Worm (Caenorhabditis elegans) whole organism, late embryonic: ENCODE results near the gene C08F1.12.
A peak's percentile ranks its signal among the peaks of the same experiment; 100 is the strongest.

Experiments used
- C38D4.7 ChIP-seq: fragments of 200-800 bp; sonication (Bioruptor generic); optimal IDR thresholded peaks from 2 replicates; lab custom pipeline; 2018; ENCODE audit warnings: mild to moderate bottlenecking, missing genetic modification characterization, moderate library complexity, missing compliant biosample characterization
- F13H6.1 ChIP-seq: sonication (generic microtip); optimal IDR thresholded peaks from 2 replicates; lab custom pipeline; 2016; ENCODE audit warnings: missing genetic modification characterization, missing compliant biosample characterization
- T23F11.4 ChIP-seq: fragments of 200-800 bp; sonication (Bioruptor generic); optimal IDR thresholded peaks from 2 replicates; lab custom pipeline; 2018; ENCODE audit warnings: mild to moderate bottlenecking, missing genetic modification characterization, missing compliant biosample characterization
- Y22D7AL.16 ChIP-seq: sonication (generic microtip); optimal IDR thresholded peaks from 2 replicates; lab custom pipeline; 2016; ENCODE audit warnings: missing genetic modification characterization, missing compliant biosample characterization
- ahr-1 ChIP-seq: sonication (generic microtip); optimal IDR thresholded peaks from 2 replicates; lab custom pipeline; 2016; ENCODE audit warnings: missing genetic modification characterization, missing compliant biosample characterization
- ceh-19 ChIP-seq: fragments of 200-800 bp; sonication (Bioruptor generic); optimal IDR thresholded peaks from 2 replicates; lab custom pipeline; 2018; ENCODE audit warnings: mild to moderate bottlenecking, missing genetic modification characterization, missing compliant biosample characterization
- ceh-2 ChIP-seq: sonication (generic microtip); optimal IDR thresholded peaks from 2 replicates; lab custom pipeline; 2016; ENCODE audit warnings: missing genotype, missing genetic modification characterization, missing compliant biosample characterization
- ceh-22 ChIP-seq: sonication (generic microtip); optimal IDR thresholded peaks from 2 replicates; lab custom pipeline; 2017; ENCODE audit warnings: missing biosample characterization, missing genetic modification characterization
- ceh-24 ChIP-seq: sonication (generic microtip); optimal IDR thresholded peaks from 2 replicates; lab custom pipeline; 2016; ENCODE audit warnings: mild to moderate bottlenecking, missing genetic modification characterization, missing compliant biosample characterization
- ceh-30 ChIP-seq: fragments of 150-350 bp; optimal IDR thresholded peaks from 2 replicates; lab custom pipeline; 2014; ENCODE audit warnings: missing biosample characterization, missing genetic modification characterization
- ceh-45 ChIP-seq: fragments of 200-800 bp; sonication (Bioruptor generic); IDR thresholded peaks from 2 replicates; pipeline ENCODE4 v1.3.6; 2022; ENCODE audit warnings: missing genetic modification reagents, missing genetic modification characterization, missing compliant biosample characterization
- ceh-9 ChIP-seq: sonication (generic microtip); optimal IDR thresholded peaks from 2 replicates; lab custom pipeline; 2016; ENCODE audit warnings: mild to moderate bottlenecking, missing genetic modification characterization, inconsistent platforms, missing compliant biosample characterization
- elt-2 ChIP-seq: sonication (generic microtip); optimal IDR thresholded peaks from 2 replicates; lab custom pipeline; 2016; ENCODE audit warnings: missing genetic modification reagents, missing genetic modification characterization, missing compliant biosample characterization
- fkh-6 ChIP-seq: sonication (generic microtip); optimal IDR thresholded peaks from 2 replicates; lab custom pipeline; 2016; ENCODE audit warnings: missing genetic modification characterization, missing compliant biosample characterization
- gmeb-2 ChIP-seq: sonication (generic microtip); optimal IDR thresholded peaks from 2 replicates; lab custom pipeline; 2016; ENCODE audit warnings: missing genetic modification characterization, inconsistent platforms, missing compliant biosample characterization
- hlh-13 ChIP-seq: fragments of 200-800 bp; sonication (Bioruptor generic); optimal IDR thresholded peaks from 2 replicates; lab custom pipeline; 2018; ENCODE audit warnings: mild to moderate bottlenecking, missing genetic modification characterization, missing compliant biosample characterization
- hlh-15 ChIP-seq: sonication (generic microtip); optimal IDR thresholded peaks from 2 replicates; lab custom pipeline; 2016; ENCODE audit warnings: missing genetic modification characterization, missing compliant biosample characterization
- hlh-30 ChIP-seq: sonication (generic microtip); optimal IDR thresholded peaks from 2 replicates; lab custom pipeline; 2017; ENCODE audit warnings: antibody characterized with exemption, missing genetic modification characterization, missing compliant biosample characterization; ENCODE audit not compliant: insufficient read depth
- hlh-8 ChIP-seq: sonication (generic microtip); optimal IDR thresholded peaks from 2 replicates; lab custom pipeline; 2016; ENCODE audit warnings: missing genotype, missing genetic modification characterization, missing compliant biosample characterization
- lim-6 ChIP-seq: sonication (generic microtip); optimal IDR thresholded peaks from 2 replicates; lab custom pipeline; 2016; ENCODE audit warnings: missing genetic modification characterization, missing compliant biosample characterization
- madf-2 ChIP-seq: sonication (generic microtip); optimal IDR thresholded peaks from 2 replicates; lab custom pipeline; 2017; ENCODE audit warnings: missing genetic modification characterization, missing compliant biosample characterization
- mec-3 ChIP-seq: sonication (generic microtip); optimal IDR thresholded peaks from 2 replicates; lab custom pipeline; 2016; ENCODE audit warnings: borderline replicate concordance, missing genetic modification characterization, missing compliant biosample characterization
- nfya-1 ChIP-seq: sonication (generic microtip); optimal IDR thresholded peaks from 2 replicates; lab custom pipeline; 2017; ENCODE audit warnings: missing genetic modification characterization, mild to moderate bottlenecking, missing compliant biosample characterization, antibody characterized with exemption, moderate library complexity
- npax-4 ChIP-seq: sonication (generic microtip); optimal IDR thresholded peaks from 2 replicates; lab custom pipeline; 2016; ENCODE audit warnings: missing genetic modification characterization, missing compliant biosample characterization
- pag-3 ChIP-seq: sonication (generic microtip); optimal IDR thresholded peaks from 2 replicates; lab custom pipeline; 2016; ENCODE audit warnings: missing compliant biosample characterization, missing genetic modification characterization, borderline replicate concordance
- pat-9 ChIP-seq: fragments of 200-800 bp; sonication (Bioruptor generic); optimal IDR thresholded peaks from 2 replicates; lab custom pipeline; 2018; ENCODE audit warnings: mild to moderate bottlenecking, missing genetic modification characterization, moderate library complexity, missing compliant biosample characterization
- pha-4 ChIP-seq: fragments of 150-350 bp; optimal IDR thresholded peaks from 2 replicates; lab custom pipeline; 2018; ENCODE audit warnings: missing biosample characterization, missing genetic modification reagents, missing genetic modification characterization
- tbx-2 ChIP-seq: sonication (generic microtip); optimal IDR thresholded peaks from 2 replicates; lab custom pipeline; 2016; ENCODE audit warnings: missing genetic modification characterization, missing compliant biosample characterization
- tbx-7 ChIP-seq: sonication (generic microtip); optimal IDR thresholded peaks from 2 replicates; lab custom pipeline; 2016; ENCODE audit warnings: missing genotype, missing genetic modification characterization, missing compliant biosample characterization
- unc-42 ChIP-seq: sonication (generic microtip); optimal IDR thresholded peaks from 2 replicates; lab custom pipeline; 2016; ENCODE audit warnings: missing genotype, missing genetic modification characterization, missing compliant biosample characterization
- unc-55 ChIP-seq: sonication (generic microtip); optimal IDR thresholded peaks from 2 replicates; lab custom pipeline; 2017; ENCODE audit warnings: missing biosample characterization, missing genetic modification reagents, missing genetic modification characterization
- unc-86 ChIP-seq: sonication (generic microtip); optimal IDR thresholded peaks from 2 replicates; lab custom pipeline; 2016; ENCODE audit warnings: missing genetic modification characterization, missing compliant biosample characterization
- zip-5 ChIP-seq: sonication (generic microtip); optimal IDR thresholded peaks from 2 replicates; lab custom pipeline; 2016; ENCODE audit warnings: missing genetic modification characterization, missing compliant biosample characterization
- ztf-16 ChIP-seq: sonication (generic microtip); optimal IDR thresholded peaks from 2 replicates; lab custom pipeline; 2017; ENCODE audit warnings: missing genetic modification characterization, missing compliant biosample characterization

Gene C08F1.12

DNA sequence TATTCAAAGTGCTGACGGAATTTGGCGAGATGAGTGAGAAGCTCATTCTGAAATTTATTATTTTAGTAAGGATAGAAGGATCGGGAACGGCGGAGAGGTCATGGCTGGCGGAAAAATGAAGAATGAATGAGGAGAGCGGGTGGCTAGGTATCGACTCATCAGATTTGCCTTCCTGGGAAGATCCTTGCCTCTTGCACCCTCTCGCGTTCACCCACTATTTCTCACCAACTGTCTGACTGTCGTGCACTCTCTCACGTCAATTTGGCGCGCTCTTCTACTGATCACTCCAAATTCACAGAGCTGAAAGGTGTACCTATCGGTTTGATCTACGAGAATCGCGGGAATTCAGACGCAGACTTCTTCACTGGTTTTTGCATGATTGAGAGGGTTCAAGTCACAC, 41.9 kb upstream of the C08F1.12 start, which contains the start of gene fbxb-97:
Gene fbxb-97, minus strand, starts transcription at position 53 of the 400 bp plus-strand sequence.
- TF ChIP-seq zip-5 (tag; lab: Kevin White, UChicago) (no peak), lim-6 (no peak), hlh-13 (no peak), ztf-16 (tag; lab: Kevin White, UChicago) (no peak)

DNA sequence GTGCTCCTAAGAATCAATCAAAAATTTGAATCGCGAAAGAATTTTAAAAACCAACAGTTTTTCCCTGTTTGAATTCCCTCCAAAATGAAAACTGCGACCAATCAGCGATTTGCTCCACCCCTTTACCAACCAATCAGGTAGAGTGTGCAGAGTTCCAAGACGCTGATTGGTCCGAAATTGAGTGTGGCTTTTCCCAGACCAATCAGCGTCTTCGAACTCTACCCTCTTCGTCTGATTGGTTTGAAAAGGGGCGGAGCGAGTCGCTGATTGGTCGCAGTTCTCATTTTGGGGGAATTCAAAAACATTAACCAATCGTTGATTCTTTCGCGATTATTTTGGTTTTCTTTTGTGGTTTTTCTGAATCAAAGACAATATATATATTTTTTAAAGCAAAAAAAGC, 38.3 kb upstream of the C08F1.12 start:
- no peak for TF ChIP-seq hlh-30 (tag; lab: Kevin White, UChicago)
- no peak for TF ChIP-seq tbx-2
- TF ChIP-seq nfya-1 (tag; lab: Kevin White, UChicago), result peak; percentile 78

DNA sequence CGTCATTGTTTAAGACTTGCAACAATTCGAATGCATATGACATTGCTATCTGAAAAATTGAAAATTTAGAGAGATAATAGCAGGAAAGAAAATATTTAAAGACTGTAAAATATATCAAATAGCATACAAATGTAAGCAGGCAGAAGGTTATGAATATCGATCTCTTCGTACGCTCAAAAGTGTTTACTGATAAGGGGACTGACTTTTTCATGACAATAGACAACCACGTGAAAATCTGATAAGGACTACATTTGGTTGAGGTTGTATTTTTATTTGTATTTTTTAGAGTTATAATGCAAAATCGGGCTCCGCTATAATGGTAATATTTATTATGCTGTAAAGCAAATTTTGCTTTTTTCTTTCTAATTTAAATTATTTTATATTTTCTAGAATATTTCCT, 36.6 kb upstream of the C08F1.12 start, which contains the start of the genes C52E2.5 and C52E2.4:
Gene C52E2.5, minus strand, starts transcription at position 43 of the 400 bp plus-strand sequence.
Gene C52E2.4, plus strand, starts transcription at position 252 of the 400 bp plus-strand sequence.
- no peak for TF ChIP-seq hlh-15 (tag; lab: Kevin White, UChicago)
- TF ChIP-seq elt-2 (tag; lab: Kevin White, UChicago), result peak; percentile 67
- TF ChIP-seq hlh-8 (tag; lab: Kevin White, UChicago), result no peak
- TF ChIP-seq unc-55 (GFP tag; lab: Kevin White, UChicago), result no peak
- TF ChIP-seq gmeb-2 (tag; lab: Kevin White, UChicago), result no peak
- no peak for TF ChIP-seq unc-86
- TF ChIP-seq npax-4 (tag; lab: Kevin White, UChicago), result no peak
- TF ChIP-seq mec-3 (tag; lab: Kevin White, UChicago), result no peak

DNA sequence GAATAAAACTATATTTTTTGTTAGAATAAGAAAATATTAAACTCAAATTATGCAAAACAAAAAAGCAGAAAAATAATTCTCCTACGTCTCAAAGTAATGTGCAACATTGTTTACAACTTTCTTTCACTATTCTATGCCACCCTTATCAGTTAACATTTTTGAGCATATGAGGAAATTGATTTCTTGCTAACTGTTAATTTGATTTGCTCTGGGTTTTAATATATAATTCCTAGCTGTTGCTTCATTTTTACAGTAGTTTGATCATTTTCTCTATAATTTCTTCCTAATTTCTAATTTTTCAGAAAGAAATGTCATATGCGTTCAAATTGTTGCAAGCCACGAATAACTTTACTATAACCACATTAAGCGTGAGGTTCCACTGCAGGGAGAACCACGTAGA, 29.9 kb upstream of the C08F1.12 start, which contains the start of gene T08E11.1:
Gene T08E11.1, plus strand, starts transcription at position 301 of the 400 bp plus-strand sequence.
- no peak for TF ChIP-seq unc-42
- no peak for TF ChIP-seq ceh-19 (GFP tag; lab: Kevin White, UChicago)
- no peak for TF ChIP-seq ceh-30 (tag; lab: Kevin White, UChicago)

DNA sequence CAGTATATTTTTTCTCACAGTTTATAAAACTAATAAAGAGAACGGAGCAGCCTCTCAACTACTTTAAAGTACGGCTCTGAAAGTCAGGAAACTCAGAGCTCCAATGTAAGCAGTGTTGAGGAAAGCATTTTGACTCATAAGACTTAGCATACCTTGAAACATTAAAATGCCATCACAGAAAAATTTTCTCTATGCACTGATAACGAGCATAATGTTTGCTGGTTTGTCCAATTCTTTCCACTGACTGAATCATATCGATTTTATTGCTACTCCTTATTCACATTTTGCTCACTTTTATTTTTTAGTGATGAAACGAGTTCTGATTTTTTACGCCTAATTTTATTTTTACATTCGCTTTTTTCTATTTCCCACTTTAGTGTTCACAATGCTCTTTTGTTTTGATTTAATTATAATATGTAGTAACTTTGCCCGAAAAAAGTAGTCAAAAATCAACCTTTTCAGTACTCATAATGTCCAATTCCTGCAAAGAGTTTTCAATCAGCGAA, 25.7 kb upstream of the C08F1.12 start, which contains the start of gene math-39:
Gene math-39, plus strand, starts transcription at position 456 of the 506 bp plus-strand sequence.
- no peak for TF ChIP-seq lim-6
- TF ChIP-seq fkh-6 (tag; lab: Kevin White, UChicago), result no peak
- no peak for TF ChIP-seq pat-9 (tag; lab: Kevin White, UChicago)
- TF ChIP-seq tbx-7, result no peak
- TF ChIP-seq F13H6.1 (tag; lab: Kevin White, UChicago), result no peak
- TF ChIP-seq elt-2 (tag; lab: Kevin White, UChicago), result no peak
- TF ChIP-seq ahr-1 (tag; lab: Kevin White, UChicago), result no peak
- TF ChIP-seq hlh-30 (tag; lab: Kevin White, UChicago), result no peak
- TF ChIP-seq gmeb-2 (tag; lab: Kevin White, UChicago), result no peak
- TF ChIP-seq ceh-9 (tag; lab: Kevin White, UChicago), result no peak
- no peak for TF ChIP-seq ceh-22
- TF ChIP-seq C38D4.7 (GFP tag; lab: Kevin White, UChicago), result no peak
- TF ChIP-seq pha-4, result no peak
- TF ChIP-seq T23F11.4 (GFP tag; lab: Kevin White, UChicago), result no peak
- TF ChIP-seq pag-3 (tag; lab: Kevin White, UChicago), result no peak
- no peak for TF ChIP-seq ceh-24 (tag; lab: Kevin White, UChicago)
- TF ChIP-seq Y22D7AL.16 (tag; lab: Kevin White, UChicago), result no peak
- no peak for TF ChIP-seq unc-55 (GFP tag; lab: Kevin White, UChicago)
- TF ChIP-seq, all 69 proteins: peak for 0

DNA sequence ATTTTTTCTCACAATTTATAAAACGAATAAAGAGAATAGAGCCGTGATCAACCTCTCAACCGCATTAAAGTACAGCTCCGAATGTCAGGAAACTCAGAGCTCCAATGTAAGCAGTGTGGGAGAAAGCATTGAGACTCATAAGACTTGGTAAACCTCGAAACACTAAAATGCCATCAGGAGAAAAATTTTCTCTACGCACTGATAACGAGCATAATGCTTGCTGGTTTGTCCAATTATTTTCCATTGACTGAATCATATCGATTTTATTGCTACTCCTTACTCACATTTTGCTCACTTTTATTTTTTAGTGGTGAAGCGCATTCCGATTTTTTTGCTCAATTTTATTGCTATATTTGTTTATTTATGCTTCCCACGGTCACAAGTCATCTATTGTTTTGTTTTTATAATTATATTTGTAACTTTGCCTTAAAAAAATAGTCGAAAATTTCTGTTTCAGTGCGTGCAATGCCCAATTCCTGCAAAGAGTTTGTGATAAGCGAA, 24.0 kb upstream of the C08F1.12 start, which contains the start of gene math-40:
Gene math-40, plus strand, starts transcription at position 451 of the 501 bp plus-strand sequence.
- TF ChIP-seq madf-2 (tag; lab: Kevin White, UChicago), result no peak
- TF ChIP-seq npax-4 (tag; lab: Kevin White, UChicago), result no peak
- no peak for TF ChIP-seq nfya-1 (tag; lab: Kevin White, UChicago)
- TF ChIP-seq unc-42, result no peak
- no peak for TF ChIP-seq ceh-2 (tag; lab: Kevin White, UChicago)
- TF ChIP-seq ceh-45 (GFP tag; lab: Robert Waterston, UW), result no peak
